Worm (Caenorhabditis elegans): ENCODE data around the gene srd-33.

srd-33 gene

ce11 chrV:4857561-4857960 lies 14.5 kb upstream of the srd-33 start:
- no peak for TF ChIP-seq tbx-2 (tag; optimal IDR thresholded peaks at IDR 0.05)
- no peak for TF ChIP-seq pqm-1 (tag; optimal IDR thresholded peaks at IDR 0.05)
- TF ChIP-seq ZK546.5 (tag; optimal IDR thresholded peaks at IDR 0.05): no peak
- no peak for TF ChIP-seq nhr-76 (tag; optimal IDR thresholded peaks at IDR 0.05)
- no peak for TF ChIP-seq sea-2 (GFP tag; optimal IDR thresholded peaks at IDR 0.05)
- TF ChIP-seq daf-12 (tag; optimal IDR thresholded peaks at IDR 0.05): no peak
- no peak for TF ChIP-seq jun-1 (tag; optimal IDR thresholded peaks at IDR 0.05)
- no peak for TF ChIP-seq ceh-82 (tag; optimal IDR thresholded peaks at IDR 0.05)
- TF ChIP-seq skn-1 (tag; optimal IDR thresholded peaks at IDR 0.05): no peak
- TF ChIP-seq mml-1 (tag; optimal IDR thresholded peaks at IDR 0.05): no peak
- TF ChIP-seq elt-2 (tag; optimal IDR thresholded peaks at IDR 0.05): no peak
- TF ChIP-seq unc-39 (tag; optimal IDR thresholded peaks at IDR 0.05): no peak
- no peak for TF ChIP-seq elt-1 (tag; optimal IDR thresholded peaks at IDR 0.05)
- no peak for TF ChIP-seq nhr-28 (tag; optimal IDR thresholded peaks at IDR 0.05)
- no peak for TF ChIP-seq ztf-11 (tag; optimal IDR thresholded peaks at IDR 0.05)
- TF ChIP-seq zag-1 (tag; optimal IDR thresholded peaks at IDR 0.05): no peak
- no peak for TF ChIP-seq nhr-12 (tag; optimal IDR thresholded peaks at IDR 0.05)
- TF ChIP-seq aly-2 (tag; optimal IDR thresholded peaks at IDR 0.05): no peak
- TF ChIP-seq mdl-1 (tag; optimal IDR thresholded peaks at IDR 0.05): no peak
- no peak for TF ChIP-seq hmg-11 (tag; optimal IDR thresholded peaks at IDR 0.05)

ce11 chrV:4860525-4860924 lies 11.6 kb upstream of the srd-33 start:
- TF ChIP-seq egl-27 (tag; optimal IDR thresholded peaks at IDR 0.05): no peak
- peak; percentile 7 for TF ChIP-seq nhr-25 (tag; optimal IDR thresholded peaks at IDR 0.05)
- no peak for TF ChIP-seq nhr-11 (tag; optimal IDR thresholded peaks at IDR 0.05)
- TF ChIP-seq R02D3.7 (tag; optimal IDR thresholded peaks at IDR 0.05): no peak
- peak; percentile 53 for TF ChIP-seq nfya-1 (tag; optimal IDR thresholded peaks at IDR 0.05; ENCODE audit: insufficient read depth)
- peak; percentile 1 for TF ChIP-seq nhr-23 (tag; optimal IDR thresholded peaks at IDR 0.05)
- peak; percentile 30 for TF ChIP-seq hmg-11 (tag; optimal IDR thresholded peaks at IDR 0.05)
- no peak for TF ChIP-seq ztf-11 (tag; optimal IDR thresholded peaks at IDR 0.05)
- TF ChIP-seq nhr-12 (tag; optimal IDR thresholded peaks at IDR 0.05): no peak

ce11 chrV:4862737-4863136 lies 9.4 kb upstream of the srd-33 start, which contains the start of gene C37H5.13:
Gene C37H5.13 (minus strand): TSS chrV:4862965.
- TF ChIP-seq hmg-11 (tag; optimal IDR thresholded peaks at IDR 0.05): peak; percentile 69
- TF ChIP-seq skn-1 (tag; optimal IDR thresholded peaks at IDR 0.05): peak; percentile 4
- peak; percentile 27 for TF ChIP-seq nfya-1 (tag; optimal IDR thresholded peaks at IDR 0.05; ENCODE audit: insufficient read depth)
- TF ChIP-seq pqm-1 (tag; optimal IDR thresholded peaks at IDR 0.05): peak; percentile 24
- peak; percentile 74 for TF ChIP-seq pha-4 (tag; optimal IDR thresholded peaks at IDR 0.05)
- no peak for TF ChIP-seq elt-2 (tag; optimal IDR thresholded peaks at IDR 0.05)

ce11 chrV:4864330-4864729 lies 7.8 kb upstream of the srd-33 start:
- TF ChIP-seq mdl-1 (tag; optimal IDR thresholded peaks at IDR 0.05): no peak

ce11 chrV:4865364-4865763 lies 6.7 kb upstream of the srd-33 start, which contains the start of gene srd-32:
Gene srd-32 (plus strand): TSS chrV:4865664.
- no peak for TF ChIP-seq elt-2 (tag; optimal IDR thresholded peaks at IDR 0.05)
- no peak for TF ChIP-seq elt-1 (tag; optimal IDR thresholded peaks at IDR 0.05)
- TF ChIP-seq jun-1 (tag; optimal IDR thresholded peaks at IDR 0.05): no peak
- no peak for TF ChIP-seq ceh-16 (tag; optimal IDR thresholded peaks at IDR 0.05)
- TF ChIP-seq fkh-2 (tag; optimal IDR thresholded peaks at IDR 0.05): no peak
- TF ChIP-seq skn-1 (tag; optimal IDR thresholded peaks at IDR 0.05): no peak

ce11 chrV:4867535-4867934 lies 4.6 kb upstream of the srd-33 start:
- no peak for TF ChIP-seq ceh-82 (tag; optimal IDR thresholded peaks at IDR 0.05)
- no peak for TF ChIP-seq nhr-28 (tag; optimal IDR thresholded peaks at IDR 0.05)
- TF ChIP-seq nhr-23 (tag; optimal IDR thresholded peaks at IDR 0.05): no peak
- no peak for TF ChIP-seq nhr-11 (tag; optimal IDR thresholded peaks at IDR 0.05)
- TF ChIP-seq nhr-76 (tag; optimal IDR thresholded peaks at IDR 0.05): no peak
- TF ChIP-seq elt-3 (tag; optimal IDR thresholded peaks at IDR 0.05): no peak
- TF ChIP-seq sea-2 (GFP tag; optimal IDR thresholded peaks at IDR 0.05): no peak
- no peak for TF ChIP-seq lin-39 (tag; optimal IDR thresholded peaks at IDR 0.05)
- TF ChIP-seq pqm-1 (tag; optimal IDR thresholded peaks at IDR 0.05): no peak
